Worm (Caenorhabditis elegans): Measurements from ENCODE around the gene Y46G5A.18.

- TF ChIP-seq fkh-10 (GFP tag; optimal IDR thresholded peaks at IDR 0.05) (no peak), zag-1 (tag; optimal IDR thresholded peaks at IDR 0.05) (no peak), ama-1 (optimal IDR thresholded peaks at IDR 0.05) (no peak), ZK546.5 (tag; optimal IDR thresholded peaks at IDR 0.05) (no peak), lin-13 (GFP tag; optimal IDR thresholded peaks at IDR 0.05) (no peak), ztf-11 (tag; optimal IDR thresholded peaks at IDR 0.05) (no peak), nhr-11 (tag; optimal IDR thresholded peaks at IDR 0.05) (no peak), ces-1 (GFP tag; optimal IDR thresholded peaks at IDR 0.05) (no peak), mdl-1 (tag; optimal IDR thresholded peaks at IDR 0.05) (no peak), snpc-4 (tag; optimal IDR thresholded peaks at IDR 0.05) (no peak), jun-1 (tag; optimal IDR thresholded peaks at IDR 0.05) (no peak)
Observed at ce11 chrII:12819979-12820378, 14.9 kb upstream of the Y46G5A.18 start.

All from whole organism, L4 larva.